Worm (Caenorhabditis elegans) whole organism, young adult: ENCODE measurements around the gene gst-5.

Experiments used
- C06A6.2 ChIP-seq: fragments of 200-800 bp; sonication (Bioruptor generic); conservative IDR thresholded peaks from 2 replicates; pipeline ENCODE4 v1.3.6; 2022; ENCODE audit warnings: missing genetic modification characterization, missing compliant biosample characterization
- D2030.7 ChIP-seq: fragments of 200-800 bp; sonication (Bioruptor generic); IDR thresholded peaks from 2 replicates; pipeline ENCODE4 v1.3.6; 2022; ENCODE audit warnings: missing genetic modification reagents, missing genetic modification characterization, missing compliant biosample characterization
- F33H1.4 ChIP-seq: fragments of 200-800 bp; sonication (Bioruptor generic); IDR thresholded peaks from 2 replicates; pipeline ENCODE4 v1.3.6; 2022; ENCODE audit warnings: missing genetic modification reagents, missing genetic modification characterization, missing compliant biosample characterization
- F52B5.7 ChIP-seq: sonication (generic microtip); optimal IDR thresholded peaks from 2 replicates; lab custom pipeline; 2016; ENCODE audit warnings: mild to moderate bottlenecking, missing genetic modification characterization, missing compliant biosample characterization
- F55B11.4 ChIP-seq: sonication (generic microtip); optimal IDR thresholded peaks from 2 replicates; lab custom pipeline; 2016; ENCODE audit warnings: missing compliant biosample characterization, missing genetic modification characterization, borderline replicate concordance; ENCODE audit not compliant: insufficient read depth
- T07F8.4 ChIP-seq: sonication (generic microtip); optimal IDR thresholded peaks from 2 replicates; lab custom pipeline; 2016; ENCODE audit warnings: mild to moderate bottlenecking, missing genetic modification characterization, moderate library complexity, missing compliant biosample characterization
- Y53F4B.3 ChIP-seq: fragments of 200-800 bp; sonication (Bioruptor generic); IDR thresholded peaks from 2 replicates; pipeline ENCODE4 v1.3.6; 2022; ENCODE audit warnings: missing genetic modification reagents, missing genetic modification characterization, missing compliant biosample characterization
- Y95B8A.8 ChIP-seq: fragments of 200-800 bp; sonication (Bioruptor generic); IDR thresholded peaks from 2 replicates; pipeline ENCODE4 v1.3.6; 2022; ENCODE audit warnings: missing genetic modification reagents, missing genetic modification characterization, missing compliant biosample characterization
- attf-5 ChIP-seq: fragments of 200-800 bp; sonication (Bioruptor generic); optimal IDR thresholded peaks from 2 replicates; lab custom pipeline; 2018; ENCODE audit warnings: mild to moderate bottlenecking, missing genetic modification characterization, missing compliant biosample characterization
- ccch-3 ChIP-seq: fragments of 200-800 bp; sonication (Bioruptor generic); optimal IDR thresholded peaks from 2 replicates; lab custom pipeline; 2018; ENCODE audit warnings: mild to moderate bottlenecking, missing genetic modification characterization, missing compliant biosample characterization
- cebp-2 ChIP-seq: fragments of 200-800 bp; sonication (Bioruptor generic); IDR thresholded peaks from 2 replicates; pipeline ENCODE4 v1.3.6; 2022; ENCODE audit warnings: missing genetic modification characterization, missing compliant biosample characterization
- ceh-40 ChIP-seq: fragments of 200-800 bp; sonication (Bioruptor generic); IDR thresholded peaks from 2 replicates; pipeline ENCODE4 v1.3.6; 2022; ENCODE audit warnings: missing genetic modification characterization, missing compliant biosample characterization
- ceh-58 ChIP-seq: fragments of 200-800 bp; sonication (Bioruptor generic); IDR thresholded peaks from 2 replicates; pipeline ENCODE4 v1.3.6; 2022; ENCODE audit warnings: missing genetic modification characterization, missing compliant biosample characterization
- dpff-1 ChIP-seq: sonication (generic microtip); optimal IDR thresholded peaks from 2 replicates; lab custom pipeline; 2017; ENCODE audit warnings: mild to moderate bottlenecking, missing genetic modification characterization, missing compliant biosample characterization
- egrh-3 ChIP-seq: fragments of 200-800 bp; sonication (Bioruptor generic); IDR thresholded peaks from 2 replicates; pipeline ENCODE4 v1.3.6; 2022; ENCODE audit warnings: missing genetic modification reagents, missing genetic modification characterization, missing compliant biosample characterization
- ekl-4 ChIP-seq: fragments of 200-800 bp; sonication (Bioruptor generic); IDR thresholded peaks from 2 replicates; pipeline ENCODE4 v1.3.6; 2022; ENCODE audit warnings: missing genetic modification reagents, missing genetic modification characterization, missing compliant biosample characterization
- ets-4 ChIP-seq: fragments of 200-800 bp; sonication (Bioruptor generic); optimal IDR thresholded peaks from 2 replicates; lab custom pipeline; 2018; ENCODE audit warnings: mild to moderate bottlenecking, missing genetic modification characterization, missing compliant biosample characterization
- hmg-1.2 ChIP-seq: fragments of 200-800 bp; sonication (Bioruptor generic); IDR thresholded peaks from 2 replicates; pipeline ENCODE4 v1.3.6; 2022; ENCODE audit warnings: missing genetic modification reagents, missing genetic modification characterization, missing compliant biosample characterization
- hrde-1 ChIP-seq: sonication (generic microtip); optimal IDR thresholded peaks from 2 replicates; lab custom pipeline; 2016; ENCODE audit warnings: missing genetic modification characterization, mild to moderate bottlenecking, missing compliant biosample characterization, moderate library complexity, missing genotype, missing genetic modification reagents, borderline replicate concordance
- lin-26 ChIP-seq: fragments of 200-800 bp; sonication (Bioruptor generic); IDR thresholded peaks from 2 replicates; pipeline ENCODE4 v1.3.6; 2022; ENCODE audit warnings: missing genetic modification reagents, missing genetic modification characterization, missing compliant biosample characterization
- lin-40 ChIP-seq: sonication (generic microtip); optimal IDR thresholded peaks from 2 replicates; lab custom pipeline; 2016; ENCODE audit warnings: missing genetic modification characterization, mild to moderate bottlenecking, missing compliant biosample characterization, missing genotype, missing genetic modification reagents
- lin-54 ChIP-seq: fragments of 200-800 bp; sonication (Bioruptor generic); optimal IDR thresholded peaks from 2 replicates; lab custom pipeline; 2018; ENCODE audit warnings: mild to moderate bottlenecking, missing genetic modification characterization, missing compliant biosample characterization
- lsl-1 ChIP-seq: fragments of 200-800 bp; sonication (Bioruptor generic); optimal IDR thresholded peaks from 2 replicates; lab custom pipeline; 2018; ENCODE audit warnings: mild to moderate bottlenecking, missing genetic modification characterization, moderate library complexity, missing compliant biosample characterization
- madf-3 ChIP-seq: fragments of 200-800 bp; sonication (Bioruptor generic); IDR thresholded peaks from 2 replicates; pipeline ENCODE4 v1.3.6; 2022; ENCODE audit warnings: missing genetic modification reagents, missing genetic modification characterization, missing compliant biosample characterization
- madf-6 ChIP-seq: fragments of 200-800 bp; sonication (Bioruptor generic); IDR thresholded peaks from 2 replicates; pipeline ENCODE4 v1.3.6; 2022; ENCODE audit warnings: missing genetic modification reagents, missing genetic modification characterization, missing compliant biosample characterization
- madf-8 ChIP-seq: fragments of 200-800 bp; sonication (Bioruptor generic); conservative IDR thresholded peaks from 2 replicates; pipeline ENCODE4 v1.3.6; 2022; ENCODE audit warnings: missing genetic modification reagents, missing genetic modification characterization, missing compliant biosample characterization
- mes-4 ChIP-seq: sonication (generic microtip); optimal IDR thresholded peaks from 2 replicates; lab custom pipeline; 2016; ENCODE audit warnings: missing genotype, missing genetic modification characterization, missing compliant biosample characterization
- mxl-1 ChIP-seq: sonication (generic microtip); optimal IDR thresholded peaks from 2 replicates; lab custom pipeline; 2016; ENCODE audit warnings: missing genetic modification characterization, missing compliant biosample characterization
- nhr-179 ChIP-seq: sonication (generic microtip); optimal IDR thresholded peaks from 2 replicates; lab custom pipeline; 2016; ENCODE audit warnings: mild to moderate bottlenecking, missing genetic modification characterization, missing compliant biosample characterization
- pha-4 ChIP-seq: fragments of 150-350 bp; sonication (generic microtip); optimal IDR thresholded peaks from 2 replicates; lab custom pipeline; 2014; ENCODE audit warnings: missing biosample characterization, missing genetic modification reagents, missing genetic modification characterization
- rec-8 ChIP-seq, 2 experiments: sonication (generic microtip); optimal IDR thresholded peaks; 2 replicates each; lab custom pipeline; 2016; ENCODE audit warnings: mild to moderate bottlenecking in 2 of 2, missing genetic modification characterization in 2 of 2, missing genetic modification reagents in 2 of 2, missing genotype in 2 of 2, missing biosample characterization in 1 of 2, missing compliant biosample characterization in 1 of 2, moderate library complexity in 1 of 2
- somi-1 ChIP-seq: fragments of 200-800 bp; sonication (Bioruptor generic); optimal IDR thresholded peaks from 2 replicates; lab custom pipeline; 2018; ENCODE audit warnings: mild to moderate bottlenecking, missing genetic modification characterization, missing compliant biosample characterization
- unc-62 ChIP-seq: fragments of 150-350 bp; optimal IDR thresholded peaks from 2 replicates; lab custom pipeline; 2014; ENCODE audit warnings: missing biosample characterization, missing genetic modification reagents, missing genetic modification characterization
- zfh-2 ChIP-seq: fragments of 200-800 bp; sonication (Bioruptor generic); conservative IDR thresholded peaks from 2 replicates; pipeline ENCODE4 v1.3.6; 2022; ENCODE audit warnings: missing genetic modification reagents, missing genetic modification characterization, missing compliant biosample characterization
- ztf-18 ChIP-seq: sonication (generic microtip); optimal IDR thresholded peaks from 2 replicates; lab custom pipeline; 2016; ENCODE audit warnings: missing genotype, mild to moderate bottlenecking, missing genetic modification characterization, missing compliant biosample characterization
- ztf-28 ChIP-seq: fragments of 200-800 bp; sonication (Bioruptor generic); IDR thresholded peaks from 2 replicates; pipeline ENCODE4 v1.3.6; 2022; ENCODE audit warnings: missing genetic modification reagents, missing genetic modification characterization, missing compliant biosample characterization
- ztf-3 ChIP-seq: fragments of 200-800 bp; sonication (Bioruptor generic); optimal IDR thresholded peaks from 2 replicates; lab custom pipeline; 2018; ENCODE audit warnings: mild to moderate bottlenecking, missing genetic modification characterization, missing compliant biosample characterization

gst-5 gene

DNA sequence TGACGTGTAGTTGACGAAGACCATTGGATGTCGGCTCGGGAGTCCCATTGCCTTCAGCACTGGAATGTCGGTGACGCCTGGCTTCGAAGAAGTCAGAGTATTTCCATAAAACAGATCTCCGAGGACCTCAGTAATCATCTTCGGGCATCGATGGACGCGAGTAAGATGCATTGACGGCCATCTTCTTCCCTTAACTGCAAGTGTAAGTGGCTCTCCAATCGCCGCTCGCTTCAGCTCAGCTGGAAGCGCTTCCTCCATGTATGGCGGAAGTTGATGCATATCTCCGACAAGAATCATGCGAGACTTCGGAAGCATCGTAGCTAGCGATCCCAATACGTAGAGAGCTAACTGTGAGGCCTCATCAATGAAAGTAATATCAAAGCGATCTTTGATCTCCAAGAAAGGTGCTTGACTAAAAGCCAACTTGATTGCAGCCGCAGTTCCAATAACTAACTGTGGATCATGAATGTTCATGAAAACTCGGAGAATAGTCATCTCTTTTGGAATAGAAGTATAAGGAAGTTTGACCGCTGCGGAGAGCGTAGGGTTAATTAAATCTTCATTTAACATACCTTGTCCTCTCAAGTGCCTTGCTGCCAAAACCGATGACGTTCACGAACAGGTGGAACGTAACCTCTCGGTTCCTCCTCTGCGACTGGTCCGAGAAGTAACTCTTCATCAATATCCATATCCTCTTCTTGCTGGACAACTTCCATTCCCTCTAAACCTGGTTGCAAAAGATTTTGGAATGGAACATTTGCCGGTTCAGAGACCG, 16.0 kb upstream of the gst-5 start (continued):
- TF ChIP-seq mxl-1 (no peak), madf-3 (no peak; the same call in 1 of the 2 replicates), mes-4 (tag; lab: Kevin White, UChicago) (no peak), ceh-58 (GFP tag; lab: Robert Waterston, UW) (peak; percentile 2; the same call in 1 of the 2 replicates), nhr-179 (no peak), hmg-1.2 (GFP tag; lab: Robert Waterston, UW) (0 out of 2 replicates have a peak, but pooled peaks have one; percentile 3), F33H1.4 (GFP tag; lab: Robert Waterston, UW) (peak; percentile 33), somi-1 (GFP tag; lab: Kevin White, UChicago) (no peak), ekl-4 (GFP tag; lab: Robert Waterston, UW) (peak; percentile 49; the same call in 1 of the 2 replicates), hrde-1 (no peak), unc-62 (GFP tag; lab: Kevin White, UChicago) (no peak), lin-40 (tag; lab: Kevin White, UChicago) (no peak), lin-54 (GFP tag; lab: Kevin White, UChicago) (peak; percentile 22), D2030.7 (GFP tag; lab: Robert Waterston, UW) (no peak; the same call in none of the 2 replicates), ceh-40 (no peak), zfh-2 (GFP tag; lab: Robert Waterston, UW) (no peak), ztf-3 (GFP tag; lab: Kevin White, UChicago) (no peak), attf-5 (GFP tag; lab: Kevin White, UChicago) (no peak), madf-8 (GFP tag; lab: Robert Waterston, UW) (0 out of 2 replicates have a peak, but pooled peaks have one; percentile 3), ztf-18 (no peak), dpff-1 (tag; lab: Kevin White, UChicago) (peak; percentile 56), cebp-2 (GFP tag; lab: Robert Waterston, UW) (no peak), C06A6.2 (GFP tag; lab: Robert Waterston, UW) (no peak), lin-26 (GFP tag; lab: Robert Waterston, UW) (peak; percentile 65; the same call in 1 of the 2 replicates), ccch-3 (GFP tag; lab: Kevin White, UChicago) (no peak), lsl-1 (GFP tag; lab: Kevin White, UChicago) (peak; percentile 26), madf-6 (GFP tag; lab: Robert Waterston, UW) (peak; percentile 70), F55B11.4 (no peak), rec-8 (tag; optimal IDR thresholded peaks at IDR 0.05; lab: Kevin White, UChicago) (no peak), ztf-28 (GFP tag; lab: Robert Waterston, UW) (no peak), ets-4 (GFP tag; lab: Kevin White, UChicago) (no peak), F52B5.7 (peak; percentile 3)

DNA sequence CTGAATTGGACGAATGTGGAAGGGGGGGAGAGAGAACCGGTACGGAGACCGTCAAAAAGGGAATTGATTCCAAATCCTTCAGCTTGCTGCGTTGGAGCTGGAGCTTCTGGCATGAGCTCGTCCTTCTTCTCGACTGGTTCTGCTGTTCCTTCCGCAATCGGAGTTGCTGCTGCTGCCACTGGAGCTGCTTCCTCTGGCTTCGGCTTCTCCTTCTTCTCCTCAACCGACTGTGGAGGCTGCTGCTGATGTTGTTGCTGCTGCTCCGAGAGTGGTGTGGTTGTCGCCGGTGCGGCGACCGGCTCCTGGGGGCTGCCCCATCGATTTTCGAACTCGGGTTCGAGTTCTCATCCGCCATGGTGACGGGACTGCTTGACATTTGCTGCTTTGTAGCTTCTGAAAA, 15.4 kb upstream of the gst-5 start, which contains the start of gene R03D7.2:
R03D7.2 (minus strand) TSS at position 399 of the 400 bp plus-strand sequence.
- peak; percentile 92 for TF ChIP-seq zfh-2 (GFP tag; lab: Robert Waterston, UW)
- TF ChIP-seq pha-4 (tag; lab: Kevin White, UChicago) = no peak
- 0 out of 2 replicates have a peak, but pooled peaks have one; percentile 1 for TF ChIP-seq Y53F4B.3 (GFP tag; lab: Robert Waterston, UW)
- TF ChIP-seq egrh-3 = peak; percentile 95
- 0 out of 2 replicates have a peak, but pooled peaks have one; percentile 48 for TF ChIP-seq cebp-2 (GFP tag; lab: Robert Waterston, UW)
- TF ChIP-seq Y95B8A.8 (GFP tag; lab: Robert Waterston, UW) = 0 out of 2 replicates have a peak, but pooled peaks have one; percentile 3
- TF ChIP-seq T07F8.4 = no peak
- TF ChIP-seq hmg-1.2 (GFP tag; lab: Robert Waterston, UW) = 0 out of 2 replicates have a peak, but pooled peaks have one; percentile 3
- TF ChIP-seq, all 124 proteins: peak for 6
